Worm (Caenorhabditis elegans) whole organism, young adult: ENCODE data around the gene T02C5.1.

Experiments used
- B0336.3 ChIP-seq: fragments of 200-800 bp; sonication (Bioruptor generic); IDR thresholded peaks from 2 replicates; pipeline ENCODE4 v1.3.6; 2022; ENCODE audit warnings: missing genetic modification characterization, missing compliant biosample characterization
- D2030.7 ChIP-seq: fragments of 200-800 bp; sonication (Bioruptor generic); IDR thresholded peaks from 2 replicates; pipeline ENCODE4 v1.3.6; 2022; ENCODE audit warnings: missing genetic modification reagents, missing genetic modification characterization, missing compliant biosample characterization
- F33H1.4 ChIP-seq: fragments of 200-800 bp; sonication (Bioruptor generic); IDR thresholded peaks from 2 replicates; pipeline ENCODE4 v1.3.6; 2022; ENCODE audit warnings: missing genetic modification reagents, missing genetic modification characterization, missing compliant biosample characterization
- F39B2.1 ChIP-seq: fragments of 200-800 bp; sonication (Bioruptor generic); IDR thresholded peaks from 2 replicates; pipeline ENCODE4 v1.3.6; 2022; ENCODE audit warnings: missing genetic modification reagents, missing genetic modification characterization, missing compliant biosample characterization
- F49E8.2 ChIP-seq: sonication (generic microtip); optimal IDR thresholded peaks from 3 replicates; lab custom pipeline; 2017; ENCODE audit warnings: missing genetic modification characterization, mild to moderate bottlenecking, missing compliant biosample characterization, antibody characterized with exemption, moderate library complexity; ENCODE audit not compliant: insufficient read depth
- F52B5.7 ChIP-seq: sonication (generic microtip); optimal IDR thresholded peaks from 2 replicates; lab custom pipeline; 2016; ENCODE audit warnings: mild to moderate bottlenecking, missing genetic modification characterization, missing compliant biosample characterization
- F55B11.4 ChIP-seq: sonication (generic microtip); optimal IDR thresholded peaks from 2 replicates; lab custom pipeline; 2016; ENCODE audit warnings: missing compliant biosample characterization, missing genetic modification characterization, borderline replicate concordance; ENCODE audit not compliant: insufficient read depth
- K12H6.12 ChIP-seq: fragments of 200-800 bp; sonication (Bioruptor generic); optimal IDR thresholded peaks from 2 replicates; lab custom pipeline; 2018; ENCODE audit warnings: mild to moderate bottlenecking, missing genetic modification characterization, missing compliant biosample characterization
- T26A5.8 ChIP-seq: sonication (generic microtip); optimal IDR thresholded peaks from 2 replicates; lab custom pipeline; 2016; ENCODE audit warnings: missing genetic modification characterization, missing compliant biosample characterization
- ZK185.1 ChIP-seq: sonication (generic microtip); optimal IDR thresholded peaks from 2 replicates; lab custom pipeline; 2016; ENCODE audit warnings: mild to moderate bottlenecking, missing genetic modification characterization, missing compliant biosample characterization; ENCODE audit not compliant: poor library complexity, severe bottlenecking
- attf-5 ChIP-seq: fragments of 200-800 bp; sonication (Bioruptor generic); optimal IDR thresholded peaks from 2 replicates; lab custom pipeline; 2018; ENCODE audit warnings: mild to moderate bottlenecking, missing genetic modification characterization, missing compliant biosample characterization
- attf-6 ChIP-seq: fragments of 200-800 bp; sonication (Bioruptor generic); IDR thresholded peaks from 2 replicates; pipeline ENCODE4 v1.3.6; 2022; ENCODE audit warnings: missing genetic modification reagents, missing genetic modification characterization, missing compliant biosample characterization
- bed-2 ChIP-seq: fragments of 200-800 bp; sonication (Bioruptor generic); IDR thresholded peaks from 2 replicates; pipeline ENCODE4 v1.3.6; 2022; ENCODE audit warnings: missing genetic modification reagents, missing genetic modification characterization, missing compliant biosample characterization
- ceh-27 ChIP-seq: fragments of 200-800 bp; sonication (Bioruptor generic); optimal IDR thresholded peaks from 2 replicates; lab custom pipeline; 2018; ENCODE audit warnings: mild to moderate bottlenecking, missing genetic modification characterization, moderate library complexity, missing compliant biosample characterization
- die-1 ChIP-seq: sonication (generic microtip); optimal IDR thresholded peaks from 2 replicates; lab custom pipeline; 2016; ENCODE audit warnings: missing genotype, mild to moderate bottlenecking, missing genetic modification characterization, missing compliant biosample characterization
- dpl-1 ChIP-seq: fragments of 150-350 bp; optimal IDR thresholded peaks from 2 replicates; lab custom pipeline; 2014; ENCODE audit warnings: missing biosample characterization, missing genetic modification reagents, missing genetic modification characterization
- efl-1 ChIP-seq: fragments of 150-350 bp; optimal IDR thresholded peaks from 2 replicates; lab custom pipeline; 2014; ENCODE audit warnings: missing biosample characterization, missing genetic modification reagents, missing genetic modification characterization
- egl-44 ChIP-seq: fragments of 200-800 bp; sonication (Bioruptor generic); IDR thresholded peaks from 2 replicates; pipeline ENCODE4 v1.3.6; 2022; ENCODE audit warnings: missing genetic modification reagents, missing genetic modification characterization, missing compliant biosample characterization
- ekl-4 ChIP-seq: fragments of 200-800 bp; sonication (Bioruptor generic); IDR thresholded peaks from 2 replicates; pipeline ENCODE4 v1.3.6; 2022; ENCODE audit warnings: missing genetic modification reagents, missing genetic modification characterization, missing compliant biosample characterization
- fkh-3 ChIP-seq: sonication (generic microtip); optimal IDR thresholded peaks from 2 replicates; lab custom pipeline; 2016; ENCODE audit warnings: mild to moderate bottlenecking, missing genetic modification characterization, missing compliant biosample characterization
- gei-17 ChIP-seq: fragments of 200-800 bp; sonication (Bioruptor generic); optimal IDR thresholded peaks from 2 replicates; lab custom pipeline; 2018; ENCODE audit warnings: mild to moderate bottlenecking, missing genetic modification characterization, missing compliant biosample characterization
- hrde-1 ChIP-seq: sonication (generic microtip); optimal IDR thresholded peaks from 2 replicates; lab custom pipeline; 2016; ENCODE audit warnings: missing genetic modification characterization, mild to moderate bottlenecking, missing compliant biosample characterization, moderate library complexity, missing genotype, missing genetic modification reagents, borderline replicate concordance
- let-607 ChIP-seq, 2 experiments: fragments of 200-800 bp in 1 of 2; sonication (Bioruptor generic) in 1 of 2; sonication (generic microtip) in 1 of 2; optimal IDR thresholded peaks; 2 replicates each; lab custom pipeline; 2016 to 2018; ENCODE audit warnings: mild to moderate bottlenecking in 2 of 2, missing compliant biosample characterization in 2 of 2, missing genetic modification characterization in 2 of 2, moderate library complexity in 2 of 2, missing genotype in 1 of 2
- madf-10 ChIP-seq: sonication (generic microtip); optimal IDR thresholded peaks from 2 replicates; lab custom pipeline; 2016; ENCODE audit warnings: mild to moderate bottlenecking, missing genetic modification characterization, missing compliant biosample characterization
- madf-3 ChIP-seq: fragments of 200-800 bp; sonication (Bioruptor generic); IDR thresholded peaks from 2 replicates; pipeline ENCODE4 v1.3.6; 2022; ENCODE audit warnings: missing genetic modification reagents, missing genetic modification characterization, missing compliant biosample characterization
- mcd-1 ChIP-seq: fragments of 200-800 bp; sonication (Bioruptor generic); IDR thresholded peaks from 2 replicates; pipeline ENCODE4 v1.3.6; 2022; ENCODE audit warnings: missing genetic modification reagents, missing genetic modification characterization, missing compliant biosample characterization
- mel-28 ChIP-seq: sonication (generic microtip); optimal IDR thresholded peaks from 2 replicates; lab custom pipeline; 2016; ENCODE audit warnings: borderline replicate concordance, mild to moderate bottlenecking, missing genetic modification characterization, missing compliant biosample characterization
- nhr-120 ChIP-seq: fragments of 200-800 bp; sonication (Bioruptor generic); IDR thresholded peaks from 2 replicates; pipeline ENCODE4 v1.3.6; 2022; ENCODE audit warnings: missing genetic modification characterization, missing compliant biosample characterization
- nhr-179 ChIP-seq: sonication (generic microtip); optimal IDR thresholded peaks from 2 replicates; lab custom pipeline; 2016; ENCODE audit warnings: mild to moderate bottlenecking, missing genetic modification characterization, missing compliant biosample characterization
- nhr-90 ChIP-seq: sonication (generic microtip); optimal IDR thresholded peaks from 2 replicates; lab custom pipeline; 2016; ENCODE audit warnings: missing genotype, mild to moderate bottlenecking, missing genetic modification characterization, missing compliant biosample characterization
- rpc-1 ChIP-seq, 2 experiments: fragments of 150-350 bp in 1 of 2; sonication (generic microtip) in 1 of 2; optimal IDR thresholded peaks; 2 replicates each; lab custom pipeline; 2014 to 2018; ENCODE audit warnings: missing biosample characterization in 1 of 2, missing genetic modification characterization in 1 of 2, missing genetic modification reagents in 1 of 2, missing genotype in 1 of 2
- snpc-3.4 ChIP-seq: sonication (generic microtip); optimal IDR thresholded peaks from 2 replicates; lab custom pipeline; 2017; ENCODE audit warnings: missing genetic modification characterization, mild to moderate bottlenecking, missing compliant biosample characterization, antibody characterized with exemption, moderate library complexity, missing genotype, missing genetic modification reagents
- zfh-2 ChIP-seq: fragments of 200-800 bp; sonication (Bioruptor generic); conservative IDR thresholded peaks from 2 replicates; pipeline ENCODE4 v1.3.6; 2022; ENCODE audit warnings: missing genetic modification reagents, missing genetic modification characterization, missing compliant biosample characterization
- zim-3 ChIP-seq: sonication (generic microtip); optimal IDR thresholded peaks from 2 replicates; lab custom pipeline; 2017; ENCODE audit warnings: mild to moderate bottlenecking, missing genetic modification characterization, moderate library complexity, missing compliant biosample characterization

The T02C5.1 gene

DNA sequence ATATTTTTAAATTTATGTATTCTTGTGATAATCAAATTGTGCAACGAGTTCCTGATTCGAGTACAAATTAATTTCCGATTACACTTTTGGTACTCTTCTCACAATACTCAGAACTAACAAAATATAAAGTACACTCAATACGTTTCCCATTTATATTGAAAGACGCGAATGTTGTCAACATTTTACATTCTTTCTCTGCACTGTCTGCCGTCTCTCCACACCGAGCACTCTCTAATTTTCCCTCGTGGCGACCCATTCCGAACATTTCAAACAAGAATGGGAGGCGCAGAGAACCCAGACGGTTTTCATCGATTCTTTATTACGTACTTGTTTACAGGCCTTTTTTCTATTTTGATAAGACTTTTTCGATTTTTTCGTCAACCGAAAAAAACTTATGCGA lies 26.9 kb upstream of the T02C5.1 start, which contains the start of gene C09B7.2 (continued):
- no peak for TF ChIP-seq nhr-179

DNA sequence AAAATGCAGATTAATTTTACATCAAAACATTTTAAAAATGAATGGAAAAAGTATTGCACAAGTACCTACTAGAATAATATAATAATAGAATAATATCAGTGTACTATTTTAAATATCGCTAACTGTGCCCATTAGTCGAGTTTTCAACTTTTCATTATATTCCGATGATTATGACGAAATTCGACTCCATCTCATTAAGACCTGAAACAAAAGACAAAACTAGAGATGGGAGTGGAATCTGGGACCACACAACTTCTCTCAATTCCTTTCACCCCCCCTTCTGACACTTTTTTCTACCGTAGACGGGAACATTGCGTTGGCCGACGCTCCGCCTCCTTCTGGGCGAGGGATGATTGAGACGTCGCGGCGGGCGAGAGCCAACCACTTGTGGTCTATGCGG lies 21.5 kb upstream of the T02C5.1 start, which contains the start of gene ser-7:
ser-7 (plus strand) TSS at position 301 of the 400 bp plus-strand sequence.
- TF ChIP-seq egl-44 (no peak), rpc-1 (optimal IDR thresholded peaks at IDR 0.05; lab: Kevin White, UChicago) (no peak), rpc-1 (tag; optimal IDR thresholded peaks at IDR 0.05; lab: Kevin White, UChicago) (no peak), snpc-3.4 (tag; lab: Kevin White, UChicago) (no peak), B0336.3 (GFP tag; lab: Robert Waterston, UW) (no peak), attf-6 (GFP tag; lab: Robert Waterston, UW) (no peak), zim-3 (no peak), nhr-120 (no peak), die-1 (no peak), nhr-90 (tag; lab: Kevin White, UChicago) (no peak), madf-10 (tag; lab: Kevin White, UChicago) (no peak), let-607 (tag; optimal IDR thresholded peaks at IDR 0.05; lab: Kevin White, UChicago) (no peak), fkh-3 (tag; lab: Kevin White, UChicago) (no peak), gei-17 (GFP tag; lab: Kevin White, UChicago) (no peak), madf-3 (GFP tag; lab: Robert Waterston, UW) (no peak), mel-28 (tag; lab: Kevin White, UChicago) (no peak)

DNA sequence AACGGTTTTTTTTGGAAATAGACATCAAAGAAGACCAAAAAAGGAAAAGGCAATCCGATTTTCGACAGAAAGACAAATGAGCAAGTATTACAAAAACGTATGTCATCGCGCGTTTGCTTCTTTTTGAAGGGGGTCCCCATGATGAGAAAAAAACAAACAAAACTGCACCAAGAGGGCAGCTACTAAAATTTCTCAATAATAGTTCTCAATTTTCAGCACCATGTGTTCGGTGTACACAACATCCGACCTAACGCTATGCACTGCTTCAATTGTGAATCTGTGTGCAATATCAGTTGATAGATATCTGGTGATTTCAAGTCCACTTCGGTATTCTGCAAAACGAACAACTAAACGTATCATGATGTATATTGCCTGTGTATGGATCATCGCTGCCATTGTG lies 20.2 kb upstream of the T02C5.1 start:
- TF ChIP-seq mcd-1 (GFP tag; lab: Robert Waterston, UW) (no peak), F39B2.1 (GFP tag; lab: Robert Waterston, UW) (no peak), efl-1 (GFP tag; lab: Kevin White, UChicago) (no peak), F49E8.2 (tag; lab: Kevin White, UChicago) (no peak), D2030.7 (GFP tag; lab: Robert Waterston, UW) (no peak), F33H1.4 (no peak), ekl-4 (GFP tag; lab: Robert Waterston, UW) (no peak), zfh-2 (GFP tag; lab: Robert Waterston, UW) (no peak), hrde-1 (tag; lab: Kevin White, UChicago) (no peak), K12H6.12 (tag; lab: Kevin White, UChicago) (no peak), attf-5 (GFP tag; lab: Kevin White, UChicago) (no peak), gei-17 (GFP tag; lab: Kevin White, UChicago) (no peak), F55B11.4 (tag; lab: Kevin White, UChicago) (no peak), F52B5.7 (tag; lab: Kevin White, UChicago) (no peak), dpl-1 (no peak), ceh-27 (GFP tag; lab: Kevin White, UChicago) (no peak), bed-2 (no peak), T26A5.8 (tag; lab: Kevin White, UChicago) (no peak)

DNA sequence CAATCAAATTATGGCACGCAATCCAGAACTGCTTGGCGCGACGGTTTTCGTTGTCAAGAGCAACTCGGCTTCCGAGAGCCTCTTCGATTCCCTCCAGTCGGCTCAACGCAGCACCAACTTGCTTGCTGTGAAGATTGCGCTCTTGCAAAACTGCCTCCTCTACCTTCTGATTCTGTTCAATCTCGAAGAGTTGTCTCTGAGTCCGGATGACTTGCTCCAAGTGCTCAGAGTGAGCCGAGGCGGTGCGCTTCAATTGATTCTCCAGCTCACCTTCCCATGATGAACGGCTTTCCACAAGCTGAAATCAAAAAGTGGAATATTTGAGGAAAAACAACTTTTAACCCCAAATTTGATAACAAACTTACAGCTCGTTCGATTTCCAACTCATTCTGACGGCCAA lies 10.3 kb upstream of the T02C5.1 start:
- TF ChIP-seq zfh-2 (GFP tag; lab: Robert Waterston, UW) (peak; percentile 48), ZK185.1 (tag; lab: Kevin White, UChicago) (no peak)
